Worm (Caenorhabditis elegans) whole organism, midembryonic: ENCODE data around the gene srg-16.

Source experiments
- T22C8.4 ChIP-seq: fragments of 200-800 bp; sonication (Bioruptor generic); IDR thresholded peaks from 2 replicates; pipeline ENCODE4 v1.3.6; 2022; ENCODE audit warnings: missing genetic modification characterization, missing compliant biosample characterization
- cog-1 ChIP-seq: sonication (generic microtip); optimal IDR thresholded peaks from 2 replicates; lab custom pipeline; 2016; ENCODE audit warnings: missing genetic modification characterization, missing compliant biosample characterization
- flt-1 ChIP-seq: fragments of 200-800 bp; sonication (Bioruptor generic); IDR thresholded peaks from 2 replicates; pipeline ENCODE4 v1.3.6; 2022; ENCODE audit warnings: missing genetic modification characterization, missing compliant biosample characterization
- klf-2 ChIP-seq: fragments of 200-800 bp; sonication (Bioruptor generic); conservative IDR thresholded peaks from 2 replicates; pipeline ENCODE4 v1.3.6; 2022; ENCODE audit warnings: missing genetic modification reagents, missing genetic modification characterization, missing compliant biosample characterization
- med-1 ChIP-seq: sonication (generic microtip); optimal IDR thresholded peaks from 2 replicates; lab custom pipeline; 2017; ENCODE audit warnings: missing genetic modification characterization, mild to moderate bottlenecking, missing compliant biosample characterization, antibody characterized with exemption, missing genetic modification reagents; ENCODE audit not compliant: insufficient read depth
- ref-1 ChIP-seq: fragments of 200-800 bp; sonication (Bioruptor generic); conservative IDR thresholded peaks from 2 replicates; pipeline ENCODE4 v1.3.6; 2022; ENCODE audit warnings: missing genetic modification reagents, missing genetic modification characterization, missing compliant biosample characterization
- tab-1 ChIP-seq: fragments of 200-800 bp; sonication (Bioruptor generic); IDR thresholded peaks from 2 replicates; pipeline ENCODE4 v1.3.6; 2022; ENCODE audit warnings: missing genetic modification characterization, missing compliant biosample characterization
- ztf-23 ChIP-seq: fragments of 200-800 bp; sonication (Bioruptor generic); IDR thresholded peaks from 2 replicates; pipeline ENCODE4 v1.3.6; 2022; ENCODE audit warnings: missing genetic modification reagents, missing genetic modification characterization, missing compliant biosample characterization
- ztf-29 ChIP-seq: fragments of 200-800 bp; sonication (Bioruptor generic); IDR thresholded peaks from 2 replicates; pipeline ENCODE4 v1.3.6; 2022; ENCODE audit warnings: missing genetic modification reagents, missing genetic modification characterization, missing compliant biosample characterization

ce11 chrII:12488810-12489209 is 21.9 kb downstream of the srg-16 start:
- TF ChIP-seq ref-1 (GFP tag; lab: Robert Waterston, UW) (no peak), med-1 (GFP tag; lab: Kevin White, UChicago) (no peak), cog-1 (tag; lab: Kevin White, UChicago) (no peak), ztf-23 (GFP tag; lab: Robert Waterston, UW) (no peak), flt-1 (GFP tag; lab: Robert Waterston, UW) (no peak), tab-1 (GFP tag; lab: Robert Waterston, UW) (no peak), klf-2 (GFP tag; lab: Robert Waterston, UW) (no peak), T22C8.4 (GFP tag; lab: Robert Waterston, UW) (no peak), ztf-29 (no peak)
